Fruit fly (Drosophila melanogaster): Measurements from ENCODE around the gene CG31036.

Gene CG31036

dm6 chr3R:29868676-29869349, 39.1 kb upstream of the CG31036 start, which contains the start of gene Zip99C (continued):
- TF ChIP-seq klu (GFP tag; IDR thresholded peaks at IDR 0.05) (0 out of 2 replicates have a peak, but pooled peaks have one; percentile 10), Meics (GFP tag; optimal IDR thresholded peaks at IDR 0.05) (peak; percentile 21), CG18599 (GFP tag; optimal IDR thresholded peaks at IDR 0.05) (peak; percentile 70), HHEX (GFP tag; optimal IDR thresholded peaks at IDR 0.05) (no peak), nau (GFP tag; optimal IDR thresholded peaks at IDR 0.05) (no peak), ken (GFP tag; IDR thresholded peaks at IDR 0.05) (no peak), h (optimal IDR thresholded peaks at IDR 0.05) (no peak), CG10959 (GFP tag; IDR thresholded peaks at IDR 0.05) (no peak), NK7.1 (GFP tag; optimal IDR thresholded peaks at IDR 0.05) (no peak), lov (optimal IDR thresholded peaks at IDR 0.05) (no peak), lov (GFP tag; IDR thresholded peaks at IDR 0.05) (no peak), Nf-YC (tag; optimal IDR thresholded peaks at IDR 0.05) (peak; percentile 62), CG11247 (GFP tag; IDR thresholded peaks at IDR 0.05) (no peak), CG1647 (GFP tag; optimal IDR thresholded peaks at IDR 0.05) (no peak), Myb (GFP tag; optimal IDR thresholded peaks at IDR 0.05) (peak; percentile 36), CG32772 (GFP tag; IDR thresholded peaks at IDR 0.05) (no peak), CG2120 (GFP tag; optimal IDR thresholded peaks at IDR 0.05) (peak; percentile 66), Med (GFP tag) (peak; percentile 86), ase (GFP tag; IDR thresholded peaks at IDR 0.05) (no peak), CG17385 (GFP tag; optimal IDR thresholded peaks at IDR 0.05) (no peak), CG3838 (GFP tag; optimal IDR thresholded peaks at IDR 0.05) (peak; percentile 38), CG18764 (GFP tag; optimal IDR thresholded peaks at IDR 0.05) (peak; percentile 6), CG14441 (GFP tag; IDR thresholded peaks at IDR 0.05) (no peak), her (GFP tag; optimal IDR thresholded peaks at IDR 0.05) (no peak), caup (GFP tag; optimal IDR thresholded peaks at IDR 0.05; ENCODE audit: severe bottlenecking) (peak; percentile 6), Fer3 (tag; optimal IDR thresholded peaks at IDR 0.05) (peak; percentile 8), lmd (GFP tag; IDR thresholded peaks at IDR 0.05) (peak; percentile 41; the same call in 1 of the 2 replicates), Taf1 (GFP tag; IDR thresholded peaks at IDR 0.05) (no peak), CG10565 (GFP tag; optimal IDR thresholded peaks at IDR 0.05) (no peak), CTCF (GFP tag; optimal IDR thresholded peaks at IDR 0.05) (peak; percentile 63), sug (tag; optimal IDR thresholded peaks at IDR 0.05) (peak; percentile 56), sima (GFP tag; optimal IDR thresholded peaks at IDR 0.05) (no peak), trh (GFP tag; optimal IDR thresholded peaks at IDR 0.05) (no peak), emc (GFP tag; optimal IDR thresholded peaks at IDR 0.05) (no peak), H2.0 (GFP tag; IDR thresholded peaks at IDR 0.05) (peak; percentile 36; the same call in 1 of the 2 replicates), dmrt11E (tag; optimal IDR thresholded peaks at IDR 0.05) (peak; percentile 12), CG5245 (GFP tag; optimal IDR thresholded peaks at IDR 0.05) (no peak), ranshi (GFP tag; IDR thresholded peaks at IDR 0.05) (peak; percentile 51; the same call in 1 of the 2 replicates), pum (GFP tag; optimal IDR thresholded peaks at IDR 0.05) (no peak), CG9797 (GFP tag; optimal IDR thresholded peaks at IDR 0.05) (peak; percentile 59), jumu (GFP tag; optimal IDR thresholded peaks at IDR 0.05) (no peak), Dip3 (GFP tag; optimal IDR thresholded peaks at IDR 0.05) (peak; percentile 35), ara (GFP tag; IDR thresholded peaks at IDR 0.05) (no peak), tll (GFP tag; optimal IDR thresholded peaks at IDR 0.05) (peak in 1 of 2 experiments; percentile 18), CG17328 (GFP tag; IDR thresholded peaks at IDR 0.05) (no peak), CG8478 (optimal IDR thresholded peaks at IDR 0.05) (no peak), az2 (GFP tag; optimal IDR thresholded peaks at IDR 0.05) (peak; percentile 39), B-H1 (GFP tag; IDR thresholded peaks at IDR 0.05) (no peak), amos (GFP tag; IDR thresholded peaks at IDR 0.05; ENCODE audit: partially characterized antibody) (peak; percentile 95), usp (GFP tag; optimal IDR thresholded peaks at IDR 0.05) (no peak), Opbp (GFP tag; IDR thresholded peaks at IDR 0.05; ENCODE audit: partially characterized antibody) (peak; percentile 89), MBD-R2 (GFP tag; IDR thresholded peaks at IDR 0.05) (peak; percentile 45), crc (GFP tag; optimal IDR thresholded peaks at IDR 0.05) (no peak)
